Fruit fly (Drosophila melanogaster) whole organism, prepupa: ENCODE results near the gene TkR86C.

ENCODE experiments used
- CG10669 ChIP-seq: fragments of 200-800 bp; sonication (Bioruptor generic); optimal IDR thresholded peaks from 3 replicates; lab custom pipeline; 2018; ENCODE audit warnings: missing biosample characterization, mild to moderate bottlenecking, missing genetic modification characterization, moderate library complexity
- CG1621 ChIP-seq: fragments of 200-800 bp; sonication (Bioruptor generic); optimal IDR thresholded peaks from 3 replicates; lab custom pipeline; 2018; ENCODE audit warnings: missing biosample characterization, mild to moderate bottlenecking, missing genetic modification characterization
- CG6276 ChIP-seq: fragments of 200-800 bp; sonication (Bioruptor generic); optimal IDR thresholded peaks from 2 replicates; lab custom pipeline; 2017; ENCODE audit warnings: missing biosample characterization, mild to moderate bottlenecking, missing genetic modification characterization
- CG8119 ChIP-seq: fragments of 200-800 bp; sonication (Bioruptor generic); IDR thresholded peaks from 3 replicates; pipeline ENCODE4 v1.3.6; 2022; ENCODE audit warnings: missing biosample characterization, missing genetic modification characterization
- Eip93F ChIP-seq: fragments of 200-800 bp; sonication (Bioruptor generic); optimal IDR thresholded peaks from 2 replicates; lab custom pipeline; 2016; ENCODE audit warnings: missing biosample characterization, mild to moderate bottlenecking, missing genetic modification characterization
- cyc ChIP-seq: fragments of 200-800 bp; sonication (Bioruptor generic); optimal IDR thresholded peaks from 3 replicates; lab custom pipeline; 2016; ENCODE audit warnings: missing biosample characterization, missing genetic modification characterization
- fd85E ChIP-seq: fragments of 200-800 bp; sonication (Bioruptor generic); optimal IDR thresholded peaks from 3 replicates; lab custom pipeline; 2016; ENCODE audit warnings: missing biosample characterization, missing genetic modification characterization
- net ChIP-seq: fragments of 200-800 bp; sonication (Bioruptor generic); optimal IDR thresholded peaks from 3 replicates; lab custom pipeline; 2016; ENCODE audit warnings: missing biosample characterization, missing genetic modification characterization
- pdm3 ChIP-seq: fragments of 200-800 bp; sonication (Bioruptor generic); optimal IDR thresholded peaks from 3 replicates; lab custom pipeline; 2016; ENCODE audit warnings: missing biosample characterization, missing genetic modification characterization
- ss ChIP-seq, 2 experiments: fragments of 200-800 bp; sonication (Bioruptor generic); optimal IDR thresholded peaks; 2 replicates in 1 of 2; 3 replicates in 1 of 2; lab custom pipeline; 2017 to 2018; ENCODE audit warnings: mild to moderate bottlenecking in 2 of 2, missing biosample characterization in 2 of 2, missing genetic modification characterization in 2 of 2, moderate library complexity in 1 of 2
- topi ChIP-seq: fragments of 200-800 bp; sonication (Bioruptor generic); optimal IDR thresholded peaks from 3 replicates; lab custom pipeline; 2016; ENCODE audit warnings: missing biosample characterization, missing genetic modification characterization

- no peak for TF ChIP-seq CG10669
- TF ChIP-seq CG6276: no peak
- TF ChIP-seq ss (GFP tag; optimal IDR thresholded peaks at IDR 0.05; lab: Kevin White, UChicago): no peak
- no peak for TF ChIP-seq fd85E
- no peak for TF ChIP-seq CG8119
- TF ChIP-seq cyc (GFP tag; lab: Kevin White, UChicago): no peak
- no peak for TF ChIP-seq topi (GFP tag; lab: Kevin White, UChicago)
- TF ChIP-seq net (GFP tag; lab: Kevin White, UChicago): no peak
- TF ChIP-seq Eip93F: no peak
- TF ChIP-seq pdm3 (GFP tag; lab: Kevin White, UChicago): no peak
- TF ChIP-seq CG1621 (tag; lab: Kevin White, UChicago): no peak
These were observed 26.2 kb upstream of the TkR86C start, which contains the start of the genes CG45076, CG45078 and fau for dm6 chr3R:10777274-10777673.
